Fruit fly (Drosophila melanogaster) whole organism: ENCODE data around the gene dlp.

Source experiments
- CG8478 ChIP-seq: fragments of >200 bp; optimal IDR thresholded peaks from 2 replicates; lab custom pipeline; 2018; ENCODE audit warnings: inconsistent platforms
- Dll ChIP-seq: fragments of >200 bp; optimal IDR thresholded peaks from 2 replicates; lab custom pipeline; 2017
- EcR ChIP-seq, 2 experiments: fragments of >200 bp; optimal IDR thresholded peaks; 2 replicates each; lab custom pipeline; 2017; ENCODE audit warnings: missing biosample characterization in 2 of 2, missing genetic modification characterization in 2 of 2, missing genetic modification reagents in 2 of 2
- psq ChIP-seq: fragments of >200 bp; optimal IDR thresholded peaks from 2 replicates; lab custom pipeline; 2017
- usp ChIP-seq: fragments of >200 bp; optimal IDR thresholded peaks from 2 replicates; lab custom pipeline; 2017; ENCODE audit warnings: missing biosample characterization, missing genetic modification characterization, mixed read lengths

DNA sequence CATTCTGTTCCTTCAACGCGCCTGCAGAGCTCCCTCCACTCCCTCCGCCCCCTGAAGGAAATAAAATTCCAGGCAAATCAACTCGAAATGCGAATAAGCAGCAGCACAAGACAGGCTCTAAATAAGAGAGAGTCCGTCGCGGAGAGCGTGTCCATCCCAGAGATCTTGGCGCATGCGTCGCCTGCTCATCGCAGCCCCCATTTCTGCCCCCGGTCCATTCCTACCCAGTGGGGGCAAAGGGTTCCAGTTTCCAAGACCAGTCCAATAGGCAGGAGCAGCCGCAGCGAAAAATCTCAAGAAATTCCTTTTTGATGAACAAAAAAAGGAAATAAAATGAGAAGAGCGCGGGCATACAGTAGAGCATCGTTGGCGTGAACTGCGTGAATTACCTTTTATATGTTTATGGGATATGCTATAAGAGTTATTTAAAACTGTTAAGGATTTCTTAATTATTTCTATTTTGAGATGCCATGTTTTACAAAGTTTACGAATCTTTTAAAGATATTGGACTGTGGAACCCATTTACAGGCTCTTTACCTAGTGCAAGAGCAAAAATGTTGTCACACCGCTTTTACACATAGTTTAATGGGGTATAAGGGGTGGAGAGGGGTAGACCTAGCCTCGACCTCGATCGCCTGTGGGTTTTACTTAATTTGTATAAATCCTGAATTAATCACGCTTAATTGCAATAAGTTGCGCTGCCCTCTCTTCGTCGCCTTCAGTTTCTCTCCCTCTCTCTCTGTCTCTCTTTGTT lies 1.8 kb downstream of the dlp start:
- TF ChIP-seq CG8478 (lab: Kevin White, UChicago) (no peak), EcR (GFP tag; optimal IDR thresholded peaks at IDR 0.05; lab: Kevin White, UChicago) (no peak), psq (lab: Kevin White, UChicago) (no peak), usp (GFP tag; lab: Kevin White, UChicago) (no peak), Dll (lab: Kevin White, UChicago) (no peak)
